Fruit fly (Drosophila melanogaster) S2 (cell line): Measurements from ENCODE around the gene mdu.

Experiments used
- CG8478 ChIP-seq: fragments of >200 bp; optimal IDR thresholded peaks from 2 replicates; lab custom pipeline; 2018
- CTCF ChIP-seq, 2 experiments: fragments of >200 bp; optimal IDR thresholded peaks; 2 replicates each; lab custom pipeline; 2018

mdu gene

DNA sequence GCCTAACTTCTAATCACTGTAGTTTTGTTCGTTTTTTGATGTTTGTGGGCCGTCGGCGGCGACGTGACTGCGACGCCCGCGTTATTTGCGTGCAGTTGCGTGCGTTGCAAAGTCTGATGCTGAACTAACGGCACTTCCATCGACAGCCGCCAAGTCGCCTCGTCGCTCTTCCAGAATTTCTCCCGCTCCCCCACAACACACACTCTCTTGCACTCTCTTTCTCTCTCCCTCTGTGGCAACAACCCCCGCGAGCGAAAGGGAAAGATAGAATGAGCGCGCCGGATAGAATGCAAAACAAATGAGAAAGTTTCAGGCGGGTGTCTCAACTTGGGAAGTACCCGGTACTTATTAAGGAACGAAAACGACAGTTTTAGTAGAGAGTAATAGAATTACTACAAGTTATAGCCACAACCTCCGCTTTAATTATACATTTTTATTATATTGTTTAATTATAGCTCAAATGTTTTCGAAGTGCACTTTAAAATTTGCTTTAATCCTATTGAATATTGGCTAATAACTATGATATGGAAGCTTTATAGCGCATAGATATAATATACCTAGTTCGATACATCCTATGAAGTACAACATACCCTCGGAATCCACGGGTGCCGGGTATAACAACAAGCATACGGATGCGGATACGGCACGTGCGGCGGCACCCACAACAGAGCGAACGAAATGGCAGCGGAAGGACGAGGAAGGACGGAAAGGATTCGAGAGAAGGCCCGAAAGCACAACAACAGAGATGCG lies 50.0 kb downstream of the mdu start:
- TF ChIP-seq CG8478 (lab: Kevin White, UChicago) (no peak), CTCF (optimal IDR thresholded peaks at IDR 0.05; lab: Kevin White, UChicago) (no peak)

DNA sequence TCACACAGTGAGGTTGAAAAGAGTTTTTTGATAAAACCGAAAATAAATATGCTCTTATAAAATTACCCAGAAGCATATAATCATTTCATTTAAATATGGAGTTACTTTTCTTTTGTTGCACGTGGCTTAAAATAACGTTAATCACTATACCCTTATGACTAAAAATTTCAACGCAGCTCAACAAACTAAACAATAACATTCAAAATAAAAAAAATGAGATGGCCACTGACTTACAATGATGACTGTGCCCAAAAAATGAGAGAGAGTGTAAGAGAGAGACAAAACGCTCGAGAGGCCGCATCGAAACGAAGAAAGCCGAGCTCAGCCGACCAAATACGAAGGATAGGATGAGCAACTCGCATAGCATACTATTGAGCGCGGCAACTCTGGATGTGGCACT lies 50.7 kb downstream of the mdu start:
- TF ChIP-seq CG8478 (lab: Kevin White, UChicago) (no peak), CTCF (optimal IDR thresholded peaks at IDR 0.05; lab: Kevin White, UChicago) (no peak)

DNA sequence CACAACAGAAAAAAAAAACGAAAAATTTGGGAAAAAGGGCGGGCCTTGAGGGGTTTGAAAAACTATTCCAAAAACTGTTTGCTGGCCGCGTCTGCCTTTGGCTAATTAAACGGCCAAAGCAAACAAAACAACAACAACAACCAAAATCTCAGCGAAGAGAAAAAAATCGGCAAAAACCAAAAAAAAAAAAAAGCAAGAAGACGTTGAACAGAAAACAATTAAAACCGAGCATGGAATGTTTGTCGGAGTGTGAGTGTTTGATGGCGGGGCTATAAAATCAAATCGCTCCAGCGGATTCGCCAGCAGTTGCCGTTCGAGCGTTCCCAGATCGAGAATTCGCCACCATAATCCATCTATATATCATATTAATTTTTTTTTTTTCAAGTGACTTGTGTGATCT lies 55.8 kb downstream of the mdu start, which contains the start of gene Cpr11B:
Gene Cpr11B, plus strand, starts transcription at position 301 of the 400 bp plus-strand sequence.
- TF ChIP-seq CTCF (optimal IDR thresholded peaks at IDR 0.05; lab: Kevin White, UChicago): no peak
- no peak for TF ChIP-seq CG8478 (lab: Kevin White, UChicago)
